Worm (Caenorhabditis elegans) whole organism, L1 larva: ENCODE results near the gene Y54G9A.9.

Source experiments
- ets-5 ChIP-seq: fragments of 200-800 bp; sonication (Bioruptor generic); IDR thresholded peaks from 2 replicates; pipeline ENCODE4 v1.3.6; 2022; ENCODE audit warnings: missing genetic modification characterization, missing compliant biosample characterization
- fkh-10 ChIP-seq: sonication (generic microtip); optimal IDR thresholded peaks from 2 replicates; lab custom pipeline; 2017; ENCODE audit warnings: missing biosample characterization, missing genetic modification reagents, missing genetic modification characterization
- lin-39 ChIP-seq: fragments of 150-350 bp; optimal IDR thresholded peaks from 2 replicates; lab custom pipeline; 2014; ENCODE audit warnings: missing biosample characterization, missing genetic modification reagents, missing genetic modification characterization
- mdl-1 ChIP-seq, 2 experiments: fragments of 150-350 bp; optimal IDR thresholded peaks; 2 replicates each; lab custom pipeline; 2014 to 2017; ENCODE audit warnings: missing biosample characterization in 2 of 2, missing genetic modification characterization in 2 of 2, inconsistent platforms in 1 of 2
- nhr-47 ChIP-seq: sonication (generic microtip); optimal IDR thresholded peaks from 2 replicates; lab custom pipeline; 2016; ENCODE audit warnings: mild to moderate bottlenecking, missing genetic modification characterization, moderate library complexity, missing compliant biosample characterization
- nhr-71 ChIP-seq: sonication (generic microtip); optimal IDR thresholded peaks from 2 replicates; lab custom pipeline; 2016; ENCODE audit warnings: mild to moderate bottlenecking, missing genetic modification characterization, moderate library complexity, missing compliant biosample characterization
- zag-1 ChIP-seq: fragments of 150-350 bp; optimal IDR thresholded peaks from 2 replicates; lab custom pipeline; 2014; ENCODE audit warnings: missing biosample characterization, missing genetic modification characterization
- ztf-11 ChIP-seq, 2 experiments: sonication (generic microtip); optimal IDR thresholded peaks; 2 replicates each; lab custom pipeline; 2016 to 2017; ENCODE audit warnings: missing genetic modification characterization in 2 of 2, missing biosample characterization in 1 of 2, missing compliant biosample characterization in 1 of 2

DNA sequence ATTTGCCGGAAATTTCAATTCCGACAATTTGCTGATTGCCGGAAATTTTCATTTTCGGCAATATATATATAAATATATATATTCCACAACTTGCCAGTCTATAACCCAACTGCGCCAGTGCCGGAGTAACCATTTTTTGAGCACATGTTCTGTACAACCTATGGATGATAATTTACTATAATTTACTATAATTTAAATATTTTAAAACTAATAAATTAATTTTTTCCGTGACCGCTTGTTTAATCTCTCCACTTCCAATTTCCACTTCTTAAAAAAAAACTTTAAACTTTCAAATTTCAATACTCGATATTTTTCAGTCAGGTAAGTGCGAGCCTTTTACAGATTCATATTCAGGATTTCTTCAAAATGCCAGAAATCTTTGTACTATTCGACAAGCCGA, 36.4 kb downstream of the Y54G9A.9 start, which contains the start of gene arrd-12:
- TF ChIP-seq lin-39 (tag; lab: Kevin White, UChicago) (no peak), zag-1 (tag; lab: Kevin White, UChicago) (no peak), mdl-1 (tag; optimal IDR thresholded peaks at IDR 0.05; lab: Kevin White, UChicago) (no peak), nhr-47 (tag; lab: Kevin White, UChicago) (no peak), ets-5 (GFP tag; lab: Robert Waterston, UW) (no peak), fkh-10 (GFP tag; lab: Kevin White, UChicago) (no peak), nhr-71 (tag; lab: Kevin White, UChicago) (no peak), ztf-11 (tag; optimal IDR thresholded peaks at IDR 0.05; lab: Kevin White, UChicago) (no peak)
